Worm (Caenorhabditis elegans): ENCODE results near the gene cyn-13.
"Not testable (repeated sequence)": the region's sequence is repeated elsewhere in the genome, so short reads cannot be mapped to it uniquely, and the experiment has no call there.

DNA sequence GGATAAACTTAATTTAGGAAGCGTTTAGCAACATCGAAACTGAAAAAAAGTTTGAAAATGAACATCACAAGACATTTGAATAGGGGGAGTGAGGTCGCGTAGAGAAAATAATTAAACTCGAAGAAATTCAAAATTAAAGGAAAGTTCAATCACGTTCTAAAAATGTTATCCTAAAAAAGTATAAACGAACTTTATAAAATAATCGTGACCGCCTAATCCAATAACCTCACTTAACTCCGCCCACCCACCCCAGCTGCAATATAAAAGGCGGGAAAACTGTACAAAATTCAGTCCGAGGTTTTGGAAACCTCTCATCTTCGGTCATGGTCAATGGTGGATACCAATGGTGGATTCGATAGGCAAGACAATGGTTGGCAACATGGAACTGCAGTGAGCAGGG lies 51.5 kb downstream of the cyn-13 start, which contains the start of gene Y116A8C.465:
- not testable (repeated sequence) for TF ChIP-seq ztf-29 (GFP tag; IDR thresholded peaks at IDR 0.05); cog-1 (tag; optimal IDR thresholded peaks at IDR 0.05); med-1 (GFP tag; optimal IDR thresholded peaks at IDR 0.05; ENCODE audit: insufficient read depth); ref-1 (GFP tag; conservative IDR thresholded peaks at IDR 0.05); T22C8.4 (GFP tag; IDR thresholded peaks at IDR 0.05); ztf-23 (GFP tag; IDR thresholded peaks at IDR 0.05)
